Worm (Caenorhabditis elegans): ENCODE results near the gene str-30.

str-30 gene

ce11 chrV:3714750-3715149 is 10.1 kb upstream of the str-30 start (continued):
- TF ChIP-seq nhr-179 (tag; optimal IDR thresholded peaks at IDR 0.05) (no peak), pbrm-1 (GFP tag; IDR thresholded peaks at IDR 0.05) (no peak), lsl-1 (GFP tag; optimal IDR thresholded peaks at IDR 0.05) (no peak), aptf-3 (GFP tag; IDR thresholded peaks at IDR 0.05) (0 out of 2 replicates have a peak, but pooled peaks have one; percentile 19), somi-1 (GFP tag; optimal IDR thresholded peaks at IDR 0.05) (no peak), F23B12.7 (tag; optimal IDR thresholded peaks at IDR 0.05; ENCODE audit: insufficient read depth) (no peak), B0336.3 (GFP tag; IDR thresholded peaks at IDR 0.05) (no peak), zfh-2 (GFP tag; conservative IDR thresholded peaks at IDR 0.05) (peak; percentile 80), T07F8.4 (tag; optimal IDR thresholded peaks at IDR 0.05) (no peak), nhr-80 (tag; optimal IDR thresholded peaks at IDR 0.05) (no peak), gei-17 (GFP tag; optimal IDR thresholded peaks at IDR 0.05) (no peak), him-1 (tag; optimal IDR thresholded peaks at IDR 0.05) (no peak), hmg-20 (GFP tag; IDR thresholded peaks at IDR 0.05) (no peak)

DNA sequence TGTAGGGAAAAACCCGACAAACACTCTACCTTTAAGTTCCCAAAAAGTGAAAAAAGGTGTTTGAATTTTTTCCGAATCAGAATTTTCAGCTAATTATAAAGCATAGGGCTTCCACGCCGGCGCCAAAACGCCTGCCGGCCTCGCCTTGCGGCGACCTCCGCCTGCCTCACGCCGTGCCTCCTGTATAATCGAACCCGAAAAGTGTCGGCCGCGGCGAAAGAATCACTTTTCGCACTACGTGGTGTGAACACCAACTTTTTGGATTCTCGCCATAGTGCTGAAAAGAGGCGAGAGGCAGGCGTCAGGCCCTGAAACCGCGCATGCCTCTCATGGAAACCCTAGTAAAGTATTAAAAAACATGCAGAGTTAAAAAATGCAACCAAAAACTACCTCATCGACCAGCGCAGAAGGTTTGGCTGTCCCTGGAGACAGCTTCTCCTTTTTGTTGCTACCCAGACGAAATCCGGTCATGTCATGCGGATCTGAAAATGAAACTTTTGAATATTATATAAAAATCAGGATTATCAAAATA is 9.3 kb upstream of the str-30 start, which contains the start of gene nrsn-1:
nrsn-1 (minus strand) TSS at position 482 of the 532 bp plus-strand sequence.
- TF ChIP-seq ceh-58 (GFP tag; IDR thresholded peaks at IDR 0.05), result no peak
- TF ChIP-seq ztf-28 (GFP tag; IDR thresholded peaks at IDR 0.05), result 0 out of 2 replicates have a peak, but pooled peaks have one; percentile 7
- TF ChIP-seq Y56A3A.18 (GFP tag; IDR thresholded peaks at IDR 0.05), result no peak
- no peak for TF ChIP-seq nhr-120 (GFP tag; IDR thresholded peaks at IDR 0.05)
- no peak for TF ChIP-seq mes-4 (tag; optimal IDR thresholded peaks at IDR 0.05)
- TF ChIP-seq zfh-2 (GFP tag; conservative IDR thresholded peaks at IDR 0.05), result peak; percentile 80
- no peak for TF ChIP-seq somi-1 (GFP tag; optimal IDR thresholded peaks at IDR 0.05)
- TF ChIP-seq mcd-1 (GFP tag; IDR thresholded peaks at IDR 0.05), result 0 out of 2 replicates have a peak, but pooled peaks have one; percentile 35
- no peak for TF ChIP-seq madf-10 (tag; optimal IDR thresholded peaks at IDR 0.05)
- TF ChIP-seq hrde-1 (tag; optimal IDR thresholded peaks at IDR 0.05; ENCODE audit: borderline replicate concordance), result no peak

- no peak for TF ChIP-seq F39B2.1 (GFP tag; IDR thresholded peaks at IDR 0.05)
- no peak for TF ChIP-seq cebp-2 (GFP tag; IDR thresholded peaks at IDR 0.05)
- TF ChIP-seq ceh-79 (tag; optimal IDR thresholded peaks at IDR 0.05), result no peak
- TF ChIP-seq ceh-27 (GFP tag; optimal IDR thresholded peaks at IDR 0.05), result no peak
- TF ChIP-seq sea-2 (GFP tag; IDR thresholded peaks at IDR 0.05), result no peak
- TF ChIP-seq somi-1 (GFP tag; optimal IDR thresholded peaks at IDR 0.05), result peak; percentile 22
- TF ChIP-seq F49E8.2 (tag; optimal IDR thresholded peaks at IDR 0.05; ENCODE audit: insufficient read depth), result no peak
- TF ChIP-seq D2030.7 (GFP tag; IDR thresholded peaks at IDR 0.05), result no peak
- TF ChIP-seq F33H1.4 (GFP tag; IDR thresholded peaks at IDR 0.05), result no peak
- TF ChIP-seq snpc-4 (GFP tag; optimal IDR thresholded peaks at IDR 0.05), result peak; percentile 37
- peak; percentile 40 to 71 (median 68) for TF ChIP-seq snpc-4 (tag; optimal IDR thresholded peaks at IDR 0.05)
- TF ChIP-seq hmg-1.2 (GFP tag; IDR thresholded peaks at IDR 0.05), result no peak
- no peak for TF ChIP-seq fkh-3 (tag; optimal IDR thresholded peaks at IDR 0.05)
- no peak for TF ChIP-seq lin-54 (GFP tag; optimal IDR thresholded peaks at IDR 0.05)
- TF ChIP-seq atf-7 (tag; optimal IDR thresholded peaks at IDR 0.05), result peak; percentile 91
- no peak for TF ChIP-seq snpc-1.3 (tag; optimal IDR thresholded peaks at IDR 0.05; ENCODE audit: insufficient read depth)
- no peak for TF ChIP-seq hlh-12 (tag; optimal IDR thresholded peaks at IDR 0.05)
- no peak for TF ChIP-seq ztf-3 (GFP tag; optimal IDR thresholded peaks at IDR 0.05)
- TF ChIP-seq dpl-1 (GFP tag; optimal IDR thresholded peaks at IDR 0.05), result no peak
- peak; percentile 38 for TF ChIP-seq K12H6.12 (tag; optimal IDR thresholded peaks at IDR 0.05)
- TF ChIP-seq lin-26 (GFP tag; IDR thresholded peaks at IDR 0.05), result no peak
- TF ChIP-seq unc-130 (GFP tag; optimal IDR thresholded peaks at IDR 0.05), result no peak
- TF ChIP-seq chd-7 (tag; optimal IDR thresholded peaks at IDR 0.05), result peak; percentile 55
- no peak for TF ChIP-seq xnd-1 (tag; optimal IDR thresholded peaks at IDR 0.05)
- peak; percentile 14 for TF ChIP-seq lin-40 (tag; optimal IDR thresholded peaks at IDR 0.05)
- no peak for TF ChIP-seq ztf-26 (tag; optimal IDR thresholded peaks at IDR 0.05)
Observed at ce11 chrV:3716279-3716887, 8.5 kb upstream of the str-30 start.
